ENCODE assay signal across 4 fruit fly cellular contexts in the genomic region with DNA sequence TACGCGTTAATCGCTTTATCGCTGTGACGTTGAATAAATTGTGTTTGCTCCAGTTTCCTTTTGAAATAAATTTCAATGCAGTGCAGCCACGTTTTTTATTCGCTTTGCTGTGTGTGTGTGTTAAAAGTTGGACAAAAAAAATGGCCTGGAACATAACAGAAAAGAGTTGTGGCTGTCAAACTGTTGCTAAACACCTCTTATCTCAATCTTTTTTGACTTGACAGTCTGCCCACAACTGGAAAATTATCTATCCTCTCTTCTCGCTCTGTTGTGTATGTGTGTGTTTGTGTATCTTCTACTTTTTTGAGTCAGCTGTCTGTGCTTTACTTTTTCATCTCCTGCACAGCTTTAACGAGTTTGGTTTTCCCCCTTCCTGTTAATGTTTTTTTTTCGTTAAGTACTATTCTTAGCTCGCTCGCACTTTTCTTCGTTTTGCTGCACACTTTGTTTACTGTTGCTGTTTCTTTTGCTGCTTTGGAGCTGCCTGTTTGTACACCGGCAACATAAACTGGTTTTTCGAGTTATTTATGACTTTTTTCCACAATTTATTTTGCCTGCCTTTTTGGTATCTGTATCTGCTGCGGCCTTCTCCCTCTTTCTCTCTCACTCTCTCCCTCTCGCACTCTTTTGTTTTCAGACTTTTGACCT.
TF ChIP-seq lines count a peak whose summit lies in the region.

No protein-coding gene starts in this region.

- TF ChIP-seq CTCF in whole organism, embryonic (GFP tag; optimal IDR thresholded peaks at IDR 0.05; lab: Kevin White, UChicago): no peak

TF ChIP-seq in whole organism, embryonic, 481 proteins besides CTCF, POLR2A, EP300 and RAD21 (continues in another document):
- TF ChIP-seq Sox102F (GFP tag; optimal IDR thresholded peaks at IDR 0.05; lab: Kevin White, UChicago) (no peak), CG2120 (GFP tag; optimal IDR thresholded peaks at IDR 0.05; lab: Kevin White, UChicago) (no peak), gsb-n (tag; optimal IDR thresholded peaks at IDR 0.05; lab: Kevin White, UChicago) (no peak), CG4707 (GFP tag; optimal IDR thresholded peaks at IDR 0.05; lab: Kevin White, UChicago) (no peak), CG4617 (GFP tag; optimal IDR thresholded peaks at IDR 0.05; lab: Kevin White, UChicago; ENCODE audit: borderline replicate concordance) (no peak), CG8290 (GFP tag; optimal IDR thresholded peaks at IDR 0.05; lab: Kevin White, UChicago) (no peak), CG8290 (tag; optimal IDR thresholded peaks at IDR 0.05; lab: Kevin White, UChicago) (no peak), CG7357 (GFP tag; IDR thresholded peaks at IDR 0.05; lab: Robert Waterston, UW) (no peak), zf30C (GFP tag; optimal IDR thresholded peaks at IDR 0.05; lab: Kevin White, UChicago) (no peak), bbx (GFP tag; IDR thresholded peaks at IDR 0.05; lab: Robert Waterston, UW; ENCODE audit: partially characterized antibody) (no peak), CG3281 (GFP tag; optimal IDR thresholded peaks at IDR 0.05; lab: Kevin White, UChicago) (no peak), br (optimal IDR thresholded peaks at IDR 0.05; lab: Kevin White, UChicago) (no peak), Trl (optimal IDR thresholded peaks at IDR 0.05; lab: Kevin White, UChicago) (peak in 1 of 2 experiments; percentile 8), Trl (GFP tag; optimal IDR thresholded peaks at IDR 0.05; lab: Kevin White, UChicago) (no peak), CG10431 (GFP tag; optimal IDR thresholded peaks at IDR 0.05; lab: Kevin White, UChicago) (no peak), HLHmδ (GFP tag; optimal IDR thresholded peaks at IDR 0.05; lab: Kevin White, UChicago) (no peak), rib (GFP tag; IDR thresholded peaks at IDR 0.05; lab: Robert Waterston, UW) (no peak), CG3995 (GFP tag; optimal IDR thresholded peaks at IDR 0.05; lab: Kevin White, UChicago) (no peak), grn (GFP tag; optimal IDR thresholded peaks at IDR 0.05; lab: Kevin White, UChicago) (no peak), CG4282 (GFP tag; optimal IDR thresholded peaks at IDR 0.05; lab: Kevin White, UChicago) (no peak), zen (tag; optimal IDR thresholded peaks at IDR 0.05; lab: Kevin White, UChicago) (no peak)

TF ChIP-seq in whole organism, prepupa, 60 proteins besides CTCF, POLR2A, EP300 and RAD21 (continues in another document):
- TF ChIP-seq CG34406 (GFP tag; optimal IDR thresholded peaks at IDR 0.05; lab: Kevin White, UChicago): no peak
- no peak; the same call in 1 of the 2 replicates for TF ChIP-seq CG15336 (GFP tag; IDR thresholded peaks at IDR 0.05; lab: Robert Waterston, UW)
- TF ChIP-seq CG6276 (GFP tag; optimal IDR thresholded peaks at IDR 0.05; lab: Kevin White, UChicago): peak; percentile 1
- no peak for TF ChIP-seq CG10631 (GFP tag; optimal IDR thresholded peaks at IDR 0.05; lab: Kevin White, UChicago)
- TF ChIP-seq eg (GFP tag; IDR thresholded peaks at IDR 0.05; lab: Robert Waterston, UW): peak; percentile 61; the same call in 1 of the 3 replicates
- TF ChIP-seq dsx (GFP tag; optimal IDR thresholded peaks at IDR 0.05; lab: Kevin White, UChicago; ENCODE audit: poor library complexity, severe bottlenecking): peak; percentile 66
- peak; percentile 48 for TF ChIP-seq Lpt (GFP tag; optimal IDR thresholded peaks at IDR 0.05; lab: Kevin White, UChicago)
- TF ChIP-seq CG10669 (GFP tag; optimal IDR thresholded peaks at IDR 0.05; lab: Kevin White, UChicago): peak; percentile 7
- no peak for TF ChIP-seq CG4318 (GFP tag; optimal IDR thresholded peaks at IDR 0.05; lab: Kevin White, UChicago)
- TF ChIP-seq CG11294 (GFP tag; IDR thresholded peaks at IDR 0.05; lab: Robert Waterston, UW): no peak
- TF ChIP-seq CG8632 (GFP tag; optimal IDR thresholded peaks at IDR 0.05; lab: Kevin White, UChicago): no peak
- no peak for TF ChIP-seq CG3919 (GFP tag; optimal IDR thresholded peaks at IDR 0.05; lab: Kevin White, UChicago)
- TF ChIP-seq OdsH (GFP tag; optimal IDR thresholded peaks at IDR 0.05; lab: Kevin White, UChicago): no peak
- no peak for TF ChIP-seq Eip93F (GFP tag; optimal IDR thresholded peaks at IDR 0.05; lab: Kevin White, UChicago)
- TF ChIP-seq CG6163 (GFP tag; IDR thresholded peaks at IDR 0.05; lab: Robert Waterston, UW): peak; percentile 64; the same call in 1 of the 3 replicates
- peak; percentile 40 for TF ChIP-seq CG6808 (GFP tag; optimal IDR thresholded peaks at IDR 0.05; lab: Kevin White, UChicago)
- no peak for TF ChIP-seq net (GFP tag; optimal IDR thresholded peaks at IDR 0.05; lab: Kevin White, UChicago)
- peak; percentile 10 for TF ChIP-seq CG9139 (GFP tag; optimal IDR thresholded peaks at IDR 0.05; lab: Kevin White, UChicago)
- TF ChIP-seq cyc (GFP tag; optimal IDR thresholded peaks at IDR 0.05; lab: Kevin White, UChicago): no peak
- TF ChIP-seq Met (GFP tag; optimal IDR thresholded peaks at IDR 0.05; lab: Kevin White, UChicago): no peak
- TF ChIP-seq CG11762 (GFP tag; optimal IDR thresholded peaks at IDR 0.05; lab: Kevin White, UChicago; ENCODE audit: insufficient read depth): no peak

TF ChIP-seq in whole organism, pupa, 21 proteins besides CTCF, POLR2A, EP300 and RAD21:
- peak; percentile 13 for TF ChIP-seq CG8159 (tag; optimal IDR thresholded peaks at IDR 0.05; lab: Kevin White, UChicago)
- peak; percentile 34 for TF ChIP-seq Pif1A (GFP tag; optimal IDR thresholded peaks at IDR 0.05; lab: Kevin White, UChicago)
- TF ChIP-seq D1 (tag; optimal IDR thresholded peaks at IDR 0.05; lab: Kevin White, UChicago): no peak
- peak; percentile 19; the same call in 1 of the 3 replicates for TF ChIP-seq fd96Ca (GFP tag; IDR thresholded peaks at IDR 0.05; lab: Robert Waterston, UW)
- TF ChIP-seq CG8301 (tag; optimal IDR thresholded peaks at IDR 0.05; lab: Kevin White, UChicago): no peak
- peak; percentile 49 for TF ChIP-seq gl (tag; optimal IDR thresholded peaks at IDR 0.05; lab: Kevin White, UChicago)
- peak; percentile 35; the same call in 1 of the 3 replicates for TF ChIP-seq CG4496 (GFP tag; IDR thresholded peaks at IDR 0.05; lab: Robert Waterston, UW)
- no peak for TF ChIP-seq CG12605 (GFP tag; IDR thresholded peaks at IDR 0.05; lab: Robert Waterston, UW)
- no peak for TF ChIP-seq EcR (GFP tag; optimal IDR thresholded peaks at IDR 0.05; lab: Kevin White, UChicago)
- TF ChIP-seq CG15710 (tag; optimal IDR thresholded peaks at IDR 0.05; lab: Kevin White, UChicago): peak; percentile 3
- TF ChIP-seq CG17806 (tag; optimal IDR thresholded peaks at IDR 0.05; lab: Kevin White, UChicago): peak; percentile 0
TF ChIP-seq in whole organism, pupa: peak in this region for 7.

TF ChIP-seq in whole organism, wandering third instar larva, 38 proteins besides CTCF, POLR2A, EP300 and RAD21:
- TF ChIP-seq Vsx2 (GFP tag; optimal IDR thresholded peaks at IDR 0.05; lab: Kevin White, UChicago; ENCODE audit: partially characterized antibody) (peak; percentile 71), brk (GFP tag; optimal IDR thresholded peaks at IDR 0.05; lab: Kevin White, UChicago) (peak; percentile 9), sage (GFP tag; optimal IDR thresholded peaks at IDR 0.05; lab: Kevin White, UChicago) (no peak), pan (optimal IDR thresholded peaks at IDR 0.05; lab: Kevin White, UChicago) (no peak), Hr83 (GFP tag; optimal IDR thresholded peaks at IDR 0.05; lab: Kevin White, UChicago; ENCODE audit: poor library complexity, severe bottlenecking) (no peak), psq (GFP tag; optimal IDR thresholded peaks at IDR 0.05; lab: Kevin White, UChicago) (peak; percentile 87), GATAd (GFP tag; optimal IDR thresholded peaks at IDR 0.05; lab: Kevin White, UChicago) (no peak), Dif (GFP tag; optimal IDR thresholded peaks at IDR 0.05; lab: Kevin White, UChicago; ENCODE audit: partially characterized antibody) (peak; percentile 37), CG32264 (GFP tag; optimal IDR thresholded peaks at IDR 0.05; lab: Kevin White, UChicago) (no peak), sv (GFP tag; optimal IDR thresholded peaks at IDR 0.05; lab: Kevin White, UChicago) (no peak), CrebA (GFP tag; optimal IDR thresholded peaks at IDR 0.05; lab: Kevin White, UChicago; ENCODE audit: borderline replicate concordance) (no peak), N (GFP tag; optimal IDR thresholded peaks at IDR 0.05; lab: Kevin White, UChicago) (no peak), dl (GFP tag; optimal IDR thresholded peaks at IDR 0.05; lab: Kevin White, UChicago; ENCODE audit: insufficient read depth in 1 of 2, partially characterized antibody in 2 of 2) (peak in 1 of 2 experiments; percentile 42), Hr78 (GFP tag; optimal IDR thresholded peaks at IDR 0.05; lab: Kevin White, UChicago) (no peak), Rel (GFP tag; optimal IDR thresholded peaks at IDR 0.05; lab: Kevin White, UChicago) (no peak), Rel (tag; optimal IDR thresholded peaks at IDR 0.05; lab: Kevin White, UChicago) (peak; percentile 63)

Comparison
In these comparisons a context has a peak if more than half of its experiments do, and no peak if none do; other contexts are left out.
1. Of the 7 proteins assayed by ChIP-seq in both whole organism, embryonic and whole organism, prepupa: peak only in whole organism, embryonic: none; only in whole organism, prepupa: CG16779, CG6854, Lpt and Sox102F; in both: none; in neither: 3.